Fruit fly (Drosophila melanogaster) whole organism, embryonic: ENCODE results near the gene CG33111.

Experiments used
- Blimp-1 ChIP-seq: fragments of 200-800 bp; sonication (Bioruptor generic); optimal IDR thresholded peaks from 3 replicates; lab custom pipeline; 2018; ENCODE audit warnings: missing biosample characterization, missing genetic modification characterization, mild to moderate bottlenecking, moderate library complexity, missing genetic modification reagents
- CG10321 ChIP-seq: fragments of 200-800 bp; sonication (Bioruptor generic); IDR thresholded peaks from 2 replicates; pipeline ENCODE4 v1.3.6; 2022; ENCODE audit warnings: missing biosample characterization, missing genetic modification characterization
- CG10462 ChIP-seq: fragments of 200-800 bp; sonication (Bioruptor generic); optimal IDR thresholded peaks from 2 replicates; lab custom pipeline; 2016; ENCODE audit warnings: missing biosample characterization, missing genetic modification characterization
- CG10565 ChIP-seq: fragments of 200-800 bp; sonication (Bioruptor generic); optimal IDR thresholded peaks from 3 replicates; lab custom pipeline; 2016; ENCODE audit warnings: missing biosample characterization, mild to moderate bottlenecking, missing genetic modification characterization
- CG11723 ChIP-seq: fragments of 200-800 bp; sonication (Bioruptor generic); optimal IDR thresholded peaks from 2 replicates; lab custom pipeline; 2017; ENCODE audit warnings: missing biosample characterization, mild to moderate bottlenecking, missing genetic modification characterization
- CG12942 ChIP-seq: fragments of 200-800 bp; sonication (Bioruptor generic); optimal IDR thresholded peaks from 3 replicates; lab custom pipeline; 2016; ENCODE audit warnings: missing biosample characterization, missing genetic modification characterization
- CG14050 ChIP-seq: fragments of 200-800 bp; sonication (Bioruptor generic); IDR thresholded peaks from 3 replicates; pipeline ENCODE4 v1.3.6; 2022; ENCODE audit warnings: missing biosample characterization, missing genetic modification characterization
- CG15601 ChIP-seq: fragments of 200-800 bp; sonication (Bioruptor generic); optimal IDR thresholded peaks from 3 replicates; lab custom pipeline; 2019; ENCODE audit warnings: missing biosample characterization, mild to moderate bottlenecking, missing genetic modification characterization, moderate library complexity
- CG17328 ChIP-seq: fragments of 200-800 bp; sonication (Bioruptor generic); IDR thresholded peaks from 2 replicates; pipeline ENCODE4 v1.3.6; 2022; ENCODE audit warnings: missing biosample characterization, missing genetic modification characterization
- CG17802 ChIP-seq: fragments of 200-800 bp; sonication (Bioruptor generic); optimal IDR thresholded peaks from 2 replicates; lab custom pipeline; 2018; ENCODE audit warnings: missing biosample characterization, mild to moderate bottlenecking, missing genetic modification characterization, moderate library complexity
- CG18619 ChIP-seq: fragments of 200-800 bp; sonication (Bioruptor generic); optimal IDR thresholded peaks from 3 replicates; lab custom pipeline; 2017; ENCODE audit warnings: missing biosample characterization, mild to moderate bottlenecking, missing genetic modification characterization
- CG3281 ChIP-seq: fragments of 200-800 bp; sonication (Bioruptor generic); optimal IDR thresholded peaks from 3 replicates; lab custom pipeline; 2017; ENCODE audit warnings: missing biosample characterization, mild to moderate bottlenecking, missing genetic modification characterization
- CG4820 ChIP-seq: fragments of 200-800 bp; sonication (Bioruptor generic); optimal IDR thresholded peaks from 3 replicates; lab custom pipeline; 2016; ENCODE audit warnings: missing biosample characterization, missing genetic modification characterization
- CG5953 ChIP-seq: fragments of 200-800 bp; sonication (Bioruptor generic); IDR thresholded peaks from 2 replicates; pipeline ENCODE4 v1.3.6; 2022; ENCODE audit warnings: missing biosample characterization, missing genetic modification characterization
- CG6654 ChIP-seq: fragments of 200-800 bp; sonication (Bioruptor generic); optimal IDR thresholded peaks from 2 replicates; lab custom pipeline; 2017; ENCODE audit warnings: missing biosample characterization, mild to moderate bottlenecking, missing genetic modification characterization
- CG7271 ChIP-seq: fragments of 200-800 bp; sonication (Bioruptor generic); optimal IDR thresholded peaks from 2 replicates; lab custom pipeline; 2018; ENCODE audit warnings: missing biosample characterization, mild to moderate bottlenecking, missing genetic modification characterization, moderate library complexity
- CG7372 ChIP-seq: fragments of 200-800 bp; sonication (Bioruptor generic); IDR thresholded peaks from 2 replicates; pipeline ENCODE4 v1.3.6; 2022; ENCODE audit warnings: missing biosample characterization, missing genetic modification characterization
- CG9727 ChIP-seq: fragments of 200-800 bp; sonication (Bioruptor generic); optimal IDR thresholded peaks from 3 replicates; lab custom pipeline; 2017; ENCODE audit warnings: missing biosample characterization, mild to moderate bottlenecking, missing genetic modification characterization
- CHES-1-like ChIP-seq: fragments of 200-800 bp; sonication (Bioruptor generic); optimal IDR thresholded peaks from 2 replicates; lab custom pipeline; 2016; ENCODE audit warnings: missing biosample characterization, missing genetic modification characterization
- CoRest ChIP-seq: fragments of 200-800 bp; sonication (Bioruptor generic); optimal IDR thresholded peaks from 3 replicates; lab custom pipeline; 2018; ENCODE audit warnings: missing biosample characterization, mild to moderate bottlenecking, missing genetic modification characterization, moderate library complexity
- D19A ChIP-seq: fragments of 200-800 bp; optimal IDR thresholded peaks from 3 replicates; lab custom pipeline; 2019; ENCODE audit warnings: missing biosample characterization, mild to moderate bottlenecking, missing genetic modification characterization, moderate library complexity
- Dip3 ChIP-seq: fragments of 200-800 bp; sonication (Bioruptor generic); optimal IDR thresholded peaks from 3 replicates; lab custom pipeline; 2016; ENCODE audit warnings: missing biosample characterization, missing genetic modification characterization
- E2f2 ChIP-seq: fragments of 200-800 bp; sonication (Bioruptor generic); IDR thresholded peaks from 2 replicates; pipeline ENCODE4 v1.3.6; 2022; ENCODE audit warnings: missing biosample characterization, missing genetic modification characterization
- Elba2 ChIP-seq: fragments of 200-800 bp; sonication (Bioruptor generic); optimal IDR thresholded peaks from 3 replicates; lab custom pipeline; 2016; ENCODE audit warnings: missing biosample characterization, missing genetic modification characterization
- Ets65A ChIP-seq: fragments of 200-800 bp; sonication (Bioruptor generic); peaks from one replicate; lab custom pipeline; 2016; ENCODE audit warnings: missing biosample characterization, missing genetic modification characterization
- HHEX ChIP-seq: fragments of 200-800 bp; sonication (Bioruptor generic); optimal IDR thresholded peaks from 3 replicates; lab custom pipeline; 2017; ENCODE audit warnings: missing biosample characterization, mild to moderate bottlenecking, missing genetic modification characterization, missing genetic modification reagents
- Hr39 ChIP-seq: fragments of >200 bp; optimal IDR thresholded peaks from 2 replicates; lab custom pipeline; 2017
- MTF-1 ChIP-seq: fragments of 200-800 bp; sonication (Bioruptor generic); optimal IDR thresholded peaks from 2 replicates; lab custom pipeline; 2018; ENCODE audit warnings: missing biosample characterization, mild to moderate bottlenecking, missing genetic modification characterization, borderline replicate concordance
- Max ChIP-seq: fragments of 200-800 bp; sonication (Bioruptor generic); optimal IDR thresholded peaks from 2 replicates; lab custom pipeline; 2016; ENCODE audit warnings: missing biosample characterization, mild to moderate bottlenecking, missing genetic modification characterization
- Sox102F ChIP-seq: fragments of 200-800 bp; sonication (Bioruptor generic); optimal IDR thresholded peaks from 2 replicates; lab custom pipeline; 2018; ENCODE audit warnings: missing biosample characterization, mild to moderate bottlenecking, missing genetic modification characterization, moderate library complexity
- Tbp ChIP-seq: fragments of >200 bp; optimal IDR thresholded peaks from 2 replicates; lab custom pipeline; 2018; ENCODE audit warnings: missing biosample characterization, missing genetic modification characterization
- Usf ChIP-seq: fragments of 200-800 bp; sonication (Bioruptor generic); optimal IDR thresholded peaks from 2 replicates; lab custom pipeline; 2017; ENCODE audit warnings: missing genotype, missing biosample characterization, missing genetic modification characterization
- Xbp1 ChIP-seq: fragments of 200-800 bp; sonication (Bioruptor generic); optimal IDR thresholded peaks from 3 replicates; lab custom pipeline; 2016; ENCODE audit warnings: missing biosample characterization, mild to moderate bottlenecking, missing genetic modification characterization
- al ChIP-seq: fragments of 200-800 bp; sonication (Bioruptor generic); IDR thresholded peaks from 2 replicates; pipeline ENCODE4 v1.3.6; 2022; ENCODE audit warnings: missing biosample characterization, missing genetic modification characterization
- croc ChIP-seq: fragments of 200-800 bp; sonication (Bioruptor generic); conservative IDR thresholded peaks from 3 replicates; pipeline ENCODE4 v1.3.6; 2022; ENCODE audit warnings: missing biosample characterization, missing genetic modification characterization
- dmrt99B ChIP-seq: fragments of 200-800 bp; sonication (Bioruptor generic); optimal IDR thresholded peaks from 2 replicates; lab custom pipeline; 2018; ENCODE audit warnings: missing biosample characterization, mild to moderate bottlenecking, missing genetic modification characterization, moderate library complexity
- grn ChIP-seq: fragments of 200-800 bp; sonication (Bioruptor generic); optimal IDR thresholded peaks from 3 replicates; lab custom pipeline; 2017; ENCODE audit warnings: missing biosample characterization, missing genetic modification characterization
- gsb-n ChIP-seq: fragments of 200-800 bp; sonication (Bioruptor generic); optimal IDR thresholded peaks from 3 replicates; lab custom pipeline; 2018; ENCODE audit warnings: missing biosample characterization, mild to moderate bottlenecking, missing genetic modification characterization
- gt ChIP-seq: fragments of 200-800 bp; sonication (Bioruptor generic); IDR thresholded peaks from 2 replicates; pipeline ENCODE4 v1.3.6; 2022; ENCODE audit warnings: missing biosample characterization, missing genetic modification characterization
- her ChIP-seq: fragments of 200-800 bp; sonication (Bioruptor generic); optimal IDR thresholded peaks from 2 replicates; lab custom pipeline; 2016; ENCODE audit warnings: missing biosample characterization, missing genetic modification characterization
- kni ChIP-seq: fragments of 200-800 bp; sonication (Bioruptor generic); optimal IDR thresholded peaks from 3 replicates; lab custom pipeline; 2017; ENCODE audit warnings: mild to moderate bottlenecking, missing biosample characterization, missing genetic modification reagents, missing genetic modification characterization
- lola ChIP-seq, 3 experiments: fragments of >200 bp in 2 of 3; fragments of 200-800 bp in 1 of 3; sonication (Bioruptor generic) in 1 of 3; optimal IDR thresholded peaks; 2 replicates each; lab custom pipeline; 2017 to 2019; ENCODE audit warnings: missing biosample characterization in 3 of 3, missing genetic modification characterization in 3 of 3, mild to moderate bottlenecking in 1 of 3, moderate library complexity in 1 of 3
- ro ChIP-seq: fragments of 200-800 bp; sonication (Bioruptor generic); IDR thresholded peaks from 2 replicates; pipeline ENCODE4 v1.3.6; 2022; ENCODE audit warnings: missing biosample characterization, missing genetic modification characterization
- run ChIP-seq: fragments of 200-800 bp; sonication (Bioruptor generic); optimal IDR thresholded peaks from 3 replicates; lab custom pipeline; 2018; ENCODE audit warnings: missing biosample characterization, mild to moderate bottlenecking, missing genetic modification characterization
- sc ChIP-seq, 3 experiments: fragments of >200 bp in 2 of 3; fragments of 200-800 bp in 1 of 3; sonication (Bioruptor generic) in 1 of 3; optimal IDR thresholded peaks; 2 replicates in 2 of 3; 3 replicates in 1 of 3; lab custom pipeline; 2017; ENCODE audit warnings: mild to moderate bottlenecking in 1 of 3, missing biosample characterization in 1 of 3, missing genetic modification characterization in 1 of 3, missing genetic modification reagents in 1 of 3
- scrt ChIP-seq: fragments of 200-800 bp; sonication (Bioruptor generic); optimal IDR thresholded peaks from 2 replicates; lab custom pipeline; 2018; ENCODE audit warnings: missing biosample characterization, mild to moderate bottlenecking, missing genetic modification characterization, moderate library complexity
- tap ChIP-seq: fragments of 200-800 bp; optimal IDR thresholded peaks from 3 replicates; lab custom pipeline; 2019; ENCODE audit warnings: missing biosample characterization, mild to moderate bottlenecking, missing genetic modification characterization, moderate library complexity
- tll ChIP-seq, 2 experiments: fragments of 200-800 bp in 1 of 2; fragments of >200 bp in 1 of 2; sonication (Bioruptor generic) in 1 of 2; optimal IDR thresholded peaks; 2 replicates each; lab custom pipeline; 2017 to 2019; ENCODE audit warnings: missing biosample characterization in 2 of 2, missing genetic modification characterization in 2 of 2, mild to moderate bottlenecking in 1 of 2, moderate library complexity in 1 of 2
- tna ChIP-seq: fragments of 200-800 bp; sonication (Bioruptor generic); IDR thresholded peaks from 2 replicates; pipeline ENCODE4 v1.3.6; 2022; ENCODE audit warnings: missing biosample characterization, missing genetic modification characterization; ENCODE audit not compliant: partially characterized antibody
- zen2 ChIP-seq: fragments of 200-800 bp; sonication (Bioruptor generic); IDR thresholded peaks from 3 replicates; pipeline ENCODE4 v1.3.6; 2022; ENCODE audit warnings: missing biosample characterization, missing genetic modification characterization; ENCODE audit not compliant: partially characterized antibody

The CG33111 gene

DNA sequence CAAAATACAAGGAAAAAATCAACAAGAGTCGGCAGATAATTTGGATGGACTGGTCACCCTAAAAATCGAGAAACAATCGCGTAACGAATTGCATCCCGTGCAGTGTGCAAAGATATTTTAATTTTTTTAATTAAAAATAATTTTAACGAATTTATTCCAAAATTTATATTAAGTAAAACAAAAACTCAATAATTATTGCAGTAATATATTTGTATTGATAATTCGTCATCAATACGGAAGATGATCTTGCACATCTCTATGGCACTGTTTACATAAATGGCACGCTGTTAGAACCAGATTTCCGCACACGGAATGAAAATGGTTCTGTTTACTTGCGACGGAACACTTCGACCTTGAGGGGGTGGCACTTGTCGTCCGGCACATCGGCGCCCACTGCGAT is 46.2 kb downstream of the CG33111 start, which contains the start of gene tst (continued):
- peak; percentile 18 for TF ChIP-seq Elba2 (GFP tag; lab: Kevin White, UChicago)
- peak; percentile 85 for TF ChIP-seq CG15601
- peak; percentile 82 for TF ChIP-seq CG4820 (GFP tag; lab: Kevin White, UChicago)
- TF ChIP-seq CG17328 (GFP tag; lab: Robert Waterston, UW), result peak; percentile 94
- peak; percentile 77 for TF ChIP-seq scrt
- TF ChIP-seq CG7271 (tag; lab: Kevin White, UChicago), result peak; percentile 87
- peak; percentile 72 for TF ChIP-seq CG17802
- peak; percentile 96 for TF ChIP-seq Sox102F
- peak; percentile 94 for TF ChIP-seq croc (GFP tag; lab: Robert Waterston, UW)
- TF ChIP-seq CG9727 (GFP tag; lab: Kevin White, UChicago), result peak; percentile 94
- peak; percentile 87 for TF ChIP-seq CG3281 (GFP tag; lab: Kevin White, UChicago)
- TF ChIP-seq al, result peak; percentile 98
- peak; percentile 92 for TF ChIP-seq CG12942 (GFP tag; lab: Kevin White, UChicago)
- TF ChIP-seq zen2 (GFP tag; lab: Robert Waterston, UW), result no peak
- TF ChIP-seq CoRest (tag; lab: Kevin White, UChicago), result peak; percentile 94
- TF ChIP-seq CG7372 (GFP tag; lab: Robert Waterston, UW), result peak; percentile 97
- peak; percentile 93 for TF ChIP-seq CG14050 (GFP tag; lab: Robert Waterston, UW)
- peak; percentile 47 for TF ChIP-seq Dip3
- peak; percentile 84 for TF ChIP-seq tap
- peak; percentile 82 for TF ChIP-seq Max (GFP tag; lab: Kevin White, UChicago)
- peak; percentile 94 for TF ChIP-seq ro
- peak; percentile 77 for TF ChIP-seq CG11723
- TF ChIP-seq CG10565 (GFP tag; lab: Kevin White, UChicago), result peak; percentile 20
- TF ChIP-seq CG18619 (GFP tag; lab: Kevin White, UChicago), result peak; percentile 78
- TF ChIP-seq grn (GFP tag; lab: Kevin White, UChicago), result no peak
- TF ChIP-seq her (GFP tag; lab: Kevin White, UChicago), result no peak
- TF ChIP-seq gsb-n (tag; lab: Kevin White, UChicago), result peak; percentile 95
- TF ChIP-seq kni (GFP tag; lab: Kevin White, UChicago), result peak; percentile 7
- TF ChIP-seq tna (GFP tag; lab: Robert Waterston, UW), result no peak
- TF ChIP-seq CG5953, result peak; percentile 86
- peak; percentile 79 for TF ChIP-seq Usf (GFP tag; lab: Kevin White, UChicago)
- peak; percentile 90 for TF ChIP-seq HHEX
- TF ChIP-seq Ets65A (GFP tag; lab: Kevin White, UChicago), result peak; percentile 92
- peak; percentile 74 for TF ChIP-seq run
- TF ChIP-seq sc (optimal IDR thresholded peaks at IDR 0.05; lab: Kevin White, UChicago), result no peak
- peak; percentile 74 for TF ChIP-seq sc (GFP tag; optimal IDR thresholded peaks at IDR 0.05; lab: Kevin White, UChicago)
- peak; percentile 91 for TF ChIP-seq Blimp-1 (GFP tag; lab: Kevin White, UChicago)
- peak; percentile 95 for TF ChIP-seq Xbp1 (GFP tag; lab: Kevin White, UChicago)
- peak in 1 of 3 experiments; percentile 88 for TF ChIP-seq lola (GFP tag; optimal IDR thresholded peaks at IDR 0.05; lab: Kevin White, UChicago)
- TF ChIP-seq Hr39 (lab: Kevin White, UChicago), result no peak
- peak; percentile 76 for TF ChIP-seq E2f2 (GFP tag; lab: Robert Waterston, UW)
- TF ChIP-seq CG10321 (GFP tag; lab: Robert Waterston, UW), result peak; percentile 55
- peak; percentile 1 for TF ChIP-seq CHES-1-like (GFP tag; lab: Kevin White, UChicago)
- peak; percentile 89 for TF ChIP-seq gt (GFP tag; lab: Robert Waterston, UW)
- TF ChIP-seq dmrt99B (tag; lab: Kevin White, UChicago), result peak; percentile 90
- peak; percentile 61 for TF ChIP-seq CG10462
- peak; percentile 82 for TF ChIP-seq MTF-1
- TF ChIP-seq Tbp, result no peak
- peak; percentile 56 for TF ChIP-seq CG6654
- peak in 1 of 2 experiments; percentile 30 for TF ChIP-seq tll (GFP tag; optimal IDR thresholded peaks at IDR 0.05; lab: Kevin White, UChicago)
- peak; percentile 85 for TF ChIP-seq D19A (tag; lab: Kevin White, UChicago)
